Worm (Caenorhabditis elegans): Measurements from ENCODE around the gene C25F9.2.
A peak's percentile ranks its signal among the peaks of the same experiment; 100 is the strongest.

C25F9.2 gene

ce11 chrV:19428097-19428496 lies 6.8 kb downstream of the C25F9.2 start:
- TF ChIP-seq lin-26 (GFP tag; IDR thresholded peaks at IDR 0.05) (0 out of 2 replicates have a peak, but pooled peaks have one; percentile 26), zim-3 (tag; optimal IDR thresholded peaks at IDR 0.05) (peak; percentile 0), ceh-91 (GFP tag; IDR thresholded peaks at IDR 0.05) (no peak)

ce11 chrV:19428936-19429335 lies 7.7 kb downstream of the C25F9.2 start:
- TF ChIP-seq lag-1 (GFP tag; IDR thresholded peaks at IDR 0.05) (no peak), nhr-27 (tag; optimal IDR thresholded peaks at IDR 0.05) (no peak), hmg-20 (GFP tag; IDR thresholded peaks at IDR 0.05) (no peak), hlh-12 (tag; optimal IDR thresholded peaks at IDR 0.05) (no peak), cebp-2 (GFP tag; IDR thresholded peaks at IDR 0.05) (no peak), F10E7.11 (tag; optimal IDR thresholded peaks at IDR 0.05) (no peak), athp-1 (tag; optimal IDR thresholded peaks at IDR 0.05) (no peak), ccch-3 (GFP tag; optimal IDR thresholded peaks at IDR 0.05) (no peak), hlh-26 (GFP tag; conservative IDR thresholded peaks at IDR 0.05) (no peak), C06A6.2 (GFP tag; conservative IDR thresholded peaks at IDR 0.05) (no peak), chd-7 (tag; optimal IDR thresholded peaks at IDR 0.05) (no peak), mel-28 (tag; optimal IDR thresholded peaks at IDR 0.05; ENCODE audit: borderline replicate concordance) (no peak), rec-8 (tag; optimal IDR thresholded peaks at IDR 0.05) (no peak), snpc-4 (GFP tag; optimal IDR thresholded peaks at IDR 0.05) (no peak), snpc-4 (tag; optimal IDR thresholded peaks at IDR 0.05) (no peak), rcor-1 (GFP tag; IDR thresholded peaks at IDR 0.05) (no peak)

ce11 chrV:19429605-19430004 lies 8.3 kb downstream of the C25F9.2 start:
- no peak for TF ChIP-seq cebp-2 (GFP tag; IDR thresholded peaks at IDR 0.05)
- TF ChIP-seq snpc-1.3 (tag; optimal IDR thresholded peaks at IDR 0.05; ENCODE audit: insufficient read depth): no peak
- no peak for TF ChIP-seq dox-1 (GFP tag; IDR thresholded peaks at IDR 0.05)
- no peak for TF ChIP-seq F33H1.4 (GFP tag; IDR thresholded peaks at IDR 0.05)
- no peak for TF ChIP-seq K12H6.12 (tag; optimal IDR thresholded peaks at IDR 0.05)
- TF ChIP-seq egl-18 (GFP tag; IDR thresholded peaks at IDR 0.05): no peak
- TF ChIP-seq B0261.1 (tag; optimal IDR thresholded peaks at IDR 0.05): no peak
- no peak for TF ChIP-seq F37B4.10 (GFP tag; IDR thresholded peaks at IDR 0.05)
- no peak for TF ChIP-seq aptf-2 (GFP tag; conservative IDR thresholded peaks at IDR 0.05)

ce11 chrV:19430351-19430913 lies 9.2 kb downstream of the C25F9.2 start:
- 0 out of 2 replicates have a peak, but pooled peaks have one; percentile 35 for TF ChIP-seq madf-3 (GFP tag; IDR thresholded peaks at IDR 0.05)
- TF ChIP-seq zim-3 (tag; optimal IDR thresholded peaks at IDR 0.05): peak; percentile 52
- 0 out of 2 replicates have a peak, but pooled peaks have one; percentile 10 for TF ChIP-seq C17E4.6 (GFP tag; IDR thresholded peaks at IDR 0.05)
- TF ChIP-seq sea-2 (GFP tag; IDR thresholded peaks at IDR 0.05): peak; percentile 67; the same call in 1 of the 2 replicates
- no peak for TF ChIP-seq egl-18 (GFP tag; IDR thresholded peaks at IDR 0.05)
- peak; percentile 63 for TF ChIP-seq F52B5.7 (tag; optimal IDR thresholded peaks at IDR 0.05)
- TF ChIP-seq ekl-4 (GFP tag; IDR thresholded peaks at IDR 0.05): peak; percentile 46
- TF ChIP-seq fkh-3 (tag; optimal IDR thresholded peaks at IDR 0.05): peak; percentile 24
- TF ChIP-seq attf-3 (GFP tag; conservative IDR thresholded peaks at IDR 0.05): peak; percentile 34; the same call in 1 of the 2 replicates
- TF ChIP-seq hmg-1.2 (GFP tag; IDR thresholded peaks at IDR 0.05): peak; percentile 28; the same call in 1 of the 2 replicates
- TF ChIP-seq bed-2 (GFP tag; IDR thresholded peaks at IDR 0.05): 0 out of 2 replicates have a peak, but pooled peaks have one; percentile 10
- TF ChIP-seq ztf-28 (GFP tag; IDR thresholded peaks at IDR 0.05): no peak
- 0 out of 2 replicates have a peak, but pooled peaks have one; percentile 44 for TF ChIP-seq lin-26 (GFP tag; IDR thresholded peaks at IDR 0.05)
- TF ChIP-seq bed-1 (GFP tag; IDR thresholded peaks at IDR 0.05): no peak
- peak; percentile 67 for TF ChIP-seq athp-1 (tag; optimal IDR thresholded peaks at IDR 0.05)
- 0 out of 2 replicates have a peak, but pooled peaks have one; percentile 39 for TF ChIP-seq dox-1 (GFP tag; IDR thresholded peaks at IDR 0.05)
- peak; percentile 23 for TF ChIP-seq sptf-2 (GFP tag; optimal IDR thresholded peaks at IDR 0.05)
- no peak for TF ChIP-seq dpl-1 (GFP tag; optimal IDR thresholded peaks at IDR 0.05)
- TF ChIP-seq lsy-27 (tag; optimal IDR thresholded peaks at IDR 0.05; ENCODE audit: borderline replicate concordance, insufficient read depth): no peak
- TF ChIP-seq let-526 (GFP tag; IDR thresholded peaks at IDR 0.05): no peak
- peak; percentile 3 for TF ChIP-seq ztf-3 (GFP tag; optimal IDR thresholded peaks at IDR 0.05)
- TF ChIP-seq chd-7 (tag; optimal IDR thresholded peaks at IDR 0.05): peak; percentile 49
